Worm (Caenorhabditis elegans) whole organism, early embryonic: Measurements from ENCODE around the gene ttbk-2.2.

ENCODE experiments used
- F13C5.2 ChIP-seq: sonication (generic microtip); optimal IDR thresholded peaks from 2 replicates; lab custom pipeline; 2017; ENCODE audit warnings: mild to moderate bottlenecking, missing genetic modification characterization, inconsistent platforms, missing compliant biosample characterization
- ama-1 ChIP-seq: fragments of 150-350 bp; optimal IDR thresholded peaks from 2 replicates; lab custom pipeline; 2014
- ceh-13 ChIP-seq: fragments of 200-800 bp; sonication (Bioruptor generic); optimal IDR thresholded peaks from 2 replicates; lab custom pipeline; 2018; ENCODE audit warnings: mild to moderate bottlenecking, missing genetic modification characterization, missing compliant biosample characterization
- ceh-36 ChIP-seq: sonication (generic microtip); optimal IDR thresholded peaks from 2 replicates; lab custom pipeline; 2016; ENCODE audit warnings: missing genetic modification characterization, inconsistent platforms, missing compliant biosample characterization
- ets-7 ChIP-seq: sonication (generic microtip); optimal IDR thresholded peaks from 2 replicates; lab custom pipeline; 2016; ENCODE audit warnings: missing genotype, missing genetic modification characterization, missing compliant biosample characterization
- flt-1 ChIP-seq: fragments of 200-800 bp; sonication (Bioruptor generic); IDR thresholded peaks from 2 replicates; pipeline ENCODE4 v1.3.6; 2022; ENCODE audit warnings: missing genetic modification characterization, missing compliant biosample characterization
- hmbx-1 ChIP-seq: sonication (generic microtip); optimal IDR thresholded peaks from 2 replicates; lab custom pipeline; 2016; ENCODE audit warnings: mild to moderate bottlenecking, missing genetic modification characterization, missing compliant biosample characterization
- hmg-4 ChIP-seq: fragments of 200-800 bp; sonication (Bioruptor generic); optimal IDR thresholded peaks from 2 replicates; lab custom pipeline; 2018; ENCODE audit warnings: mild to moderate bottlenecking, missing genetic modification characterization, missing compliant biosample characterization
- sea-1 ChIP-seq: fragments of 200-800 bp; sonication (Bioruptor generic); conservative IDR thresholded peaks from 2 replicates; pipeline ENCODE4 v1.3.6; 2022; ENCODE audit warnings: missing genetic modification characterization, missing compliant biosample characterization
- tbx-11 ChIP-seq: fragments of 200-800 bp; sonication (Bioruptor generic); IDR thresholded peaks from 2 replicates; pipeline ENCODE4 v1.3.6; 2022; ENCODE audit warnings: missing genetic modification characterization, missing compliant biosample characterization

DNA sequence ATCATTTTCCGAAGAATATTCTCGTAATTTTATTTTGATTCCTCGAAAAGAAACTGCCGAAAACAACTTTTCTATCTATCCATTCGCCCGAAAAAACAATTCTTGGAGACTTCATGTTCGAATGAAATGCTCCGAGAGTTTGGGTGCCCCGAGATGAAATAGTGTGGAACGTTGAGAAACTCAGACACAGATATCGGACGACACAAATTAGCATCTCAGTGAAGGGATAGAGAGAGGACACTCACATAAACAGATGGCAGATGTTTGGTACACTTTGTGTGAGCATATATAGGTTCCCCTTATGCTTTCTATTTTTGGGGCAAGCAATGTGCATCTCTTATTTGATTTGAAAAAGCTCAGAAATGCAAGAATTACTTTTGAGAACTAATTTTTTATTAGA, 12.1 kb upstream of the ttbk-2.2 start:
- TF ChIP-seq hmbx-1 (tag; lab: Kevin White, UChicago) (no peak), ama-1 (lab: Kevin White, UChicago) (no peak), ceh-13 (no peak), ets-7 (tag; lab: Kevin White, UChicago) (no peak), hmg-4 (GFP tag; lab: Kevin White, UChicago) (no peak), F13C5.2 (tag; lab: Kevin White, UChicago) (no peak), tbx-11 (GFP tag; lab: Robert Waterston, UW) (no peak), sea-1 (no peak), ceh-36 (tag; lab: Kevin White, UChicago) (no peak), flt-1 (GFP tag; lab: Robert Waterston, UW) (no peak)
